Worm (Caenorhabditis elegans) whole organism, L2 larva: Measurements from ENCODE around the gene F14D2.11.

Experiments
- C34F6.9 ChIP-seq: fragments of 150-350 bp; optimal IDR thresholded peaks from 2 replicates; lab custom pipeline; 2014; ENCODE audit warnings: missing biosample characterization, missing genetic modification characterization
- R02D3.7 ChIP-seq: fragments of 150-350 bp; optimal IDR thresholded peaks from 2 replicates; lab custom pipeline; 2014; ENCODE audit warnings: missing biosample characterization, missing genetic modification characterization
- ZK546.5 ChIP-seq: sonication (generic microtip); optimal IDR thresholded peaks from 2 replicates; lab custom pipeline; 2017; ENCODE audit warnings: missing biosample characterization, missing genetic modification characterization
- alr-1 ChIP-seq: fragments of 150-350 bp; optimal IDR thresholded peaks from 2 replicates; lab custom pipeline; 2014; ENCODE audit warnings: missing biosample characterization, missing genetic modification characterization
- ama-1 ChIP-seq: fragments of 150-350 bp; optimal IDR thresholded peaks from 2 replicates; lab custom pipeline; 2018; ENCODE audit warnings: inconsistent platforms
- blmp-1 ChIP-seq: sonication (generic microtip); optimal IDR thresholded peaks from 2 replicates; lab custom pipeline; 2017; ENCODE audit warnings: missing genetic modification characterization, mild to moderate bottlenecking, missing compliant biosample characterization, antibody characterized with exemption, moderate library complexity; ENCODE audit not compliant: insufficient read depth
- ceh-82 ChIP-seq: fragments of 150-350 bp; optimal IDR thresholded peaks from 2 replicates; lab custom pipeline; 2014; ENCODE audit warnings: missing biosample characterization, missing genetic modification characterization
- crh-2 ChIP-seq: sonication (generic microtip); optimal IDR thresholded peaks from 2 replicates; lab custom pipeline; 2017; ENCODE audit warnings: missing biosample characterization, missing genetic modification characterization
- dmd-4 ChIP-seq: sonication (generic microtip); optimal IDR thresholded peaks from 2 replicates; lab custom pipeline; 2017; ENCODE audit warnings: missing biosample characterization, missing genetic modification characterization
- egl-27 ChIP-seq: sonication (generic microtip); optimal IDR thresholded peaks from 3 replicates; lab custom pipeline; 2017; ENCODE audit warnings: missing biosample characterization, missing genetic modification reagents, missing genetic modification characterization
- elt-1 ChIP-seq: fragments of 150-350 bp; optimal IDR thresholded peaks from 2 replicates; lab custom pipeline; 2014; ENCODE audit warnings: missing biosample characterization, missing genetic modification characterization
- elt-3 ChIP-seq: sonication (generic microtip); optimal IDR thresholded peaks from 2 replicates; lab custom pipeline; 2017; ENCODE audit warnings: missing biosample characterization, missing genetic modification characterization
- fos-1 ChIP-seq: fragments of 150-350 bp; optimal IDR thresholded peaks from 2 replicates; lab custom pipeline; 2014; ENCODE audit warnings: missing biosample characterization, missing genetic modification characterization
- gmeb-1 ChIP-seq: fragments of 150-350 bp; optimal IDR thresholded peaks from 2 replicates; lab custom pipeline; 2014; ENCODE audit warnings: missing biosample characterization, missing genetic modification characterization
- mbf-1 ChIP-seq: sonication (generic microtip); optimal IDR thresholded peaks from 2 replicates; lab custom pipeline; 2017; ENCODE audit warnings: missing biosample characterization, missing genetic modification characterization
- mdl-1 ChIP-seq, 2 experiments: fragments of 150-350 bp in 1 of 2; sonication (generic microtip) in 1 of 2; optimal IDR thresholded peaks; 2 replicates each; lab custom pipeline; 2017; ENCODE audit warnings: missing biosample characterization in 2 of 2, missing genetic modification characterization in 2 of 2
- nhr-10 ChIP-seq: sonication (generic microtip); optimal IDR thresholded peaks from 2 replicates; lab custom pipeline; 2017; ENCODE audit warnings: missing biosample characterization, missing genetic modification characterization
- nhr-11 ChIP-seq: fragments of 150-350 bp; optimal IDR thresholded peaks from 2 replicates; lab custom pipeline; 2014; ENCODE audit warnings: missing biosample characterization, missing genetic modification characterization
- nhr-129 ChIP-seq: fragments of 150-350 bp; optimal IDR thresholded peaks from 2 replicates; lab custom pipeline; 2014; ENCODE audit warnings: missing biosample characterization, missing genetic modification characterization
- nhr-21 ChIP-seq: fragments of 150-350 bp; optimal IDR thresholded peaks from 2 replicates; lab custom pipeline; 2014; ENCODE audit warnings: missing biosample characterization, missing genetic modification characterization
- nhr-23 ChIP-seq: fragments of 150-350 bp; optimal IDR thresholded peaks from 2 replicates; lab custom pipeline; 2014; ENCODE audit warnings: missing biosample characterization, missing genetic modification reagents, missing genetic modification characterization
- nhr-25 ChIP-seq: fragments of 150-350 bp; sonication (generic microtip); optimal IDR thresholded peaks from 3 replicates; lab custom pipeline; 2014; ENCODE audit warnings: missing biosample characterization, missing genetic modification characterization
- peb-1 ChIP-seq: fragments of 150-350 bp; optimal IDR thresholded peaks from 2 replicates; lab custom pipeline; 2014; ENCODE audit warnings: missing biosample characterization, missing genetic modification characterization
- sem-4 ChIP-seq: fragments of 150-350 bp; optimal IDR thresholded peaks from 2 replicates; lab custom pipeline; 2014; ENCODE audit warnings: missing biosample characterization, missing genetic modification reagents, missing genetic modification characterization
- skn-1 ChIP-seq: sonication (generic microtip); optimal IDR thresholded peaks from 2 replicates; lab custom pipeline; 2017; ENCODE audit warnings: missing biosample characterization, missing genetic modification characterization
- sma-3 ChIP-seq: sonication (generic microtip); optimal IDR thresholded peaks from 2 replicates; lab custom pipeline; 2016; ENCODE audit warnings: missing genetic modification reagents, missing genetic modification characterization, missing compliant biosample characterization
- snpc-4 ChIP-seq: fragments of 150-350 bp; optimal IDR thresholded peaks from 2 replicates; lab custom pipeline; 2014; ENCODE audit warnings: missing biosample characterization, missing genetic modification characterization
- unc-55 ChIP-seq: fragments of 150-350 bp; sonication (generic microtip); optimal IDR thresholded peaks from 3 replicates; lab custom pipeline; 2014; ENCODE audit warnings: missing biosample characterization, missing genetic modification reagents, missing genetic modification characterization
- zag-1 ChIP-seq: fragments of 150-350 bp; optimal IDR thresholded peaks from 2 replicates; lab custom pipeline; 2014; ENCODE audit warnings: missing biosample characterization, missing genetic modification characterization
- ztf-4 ChIP-seq: fragments of 150-350 bp; optimal IDR thresholded peaks from 2 replicates; lab custom pipeline; 2014; ENCODE audit warnings: missing biosample characterization, missing genetic modification characterization

F14D2.11 gene

DNA sequence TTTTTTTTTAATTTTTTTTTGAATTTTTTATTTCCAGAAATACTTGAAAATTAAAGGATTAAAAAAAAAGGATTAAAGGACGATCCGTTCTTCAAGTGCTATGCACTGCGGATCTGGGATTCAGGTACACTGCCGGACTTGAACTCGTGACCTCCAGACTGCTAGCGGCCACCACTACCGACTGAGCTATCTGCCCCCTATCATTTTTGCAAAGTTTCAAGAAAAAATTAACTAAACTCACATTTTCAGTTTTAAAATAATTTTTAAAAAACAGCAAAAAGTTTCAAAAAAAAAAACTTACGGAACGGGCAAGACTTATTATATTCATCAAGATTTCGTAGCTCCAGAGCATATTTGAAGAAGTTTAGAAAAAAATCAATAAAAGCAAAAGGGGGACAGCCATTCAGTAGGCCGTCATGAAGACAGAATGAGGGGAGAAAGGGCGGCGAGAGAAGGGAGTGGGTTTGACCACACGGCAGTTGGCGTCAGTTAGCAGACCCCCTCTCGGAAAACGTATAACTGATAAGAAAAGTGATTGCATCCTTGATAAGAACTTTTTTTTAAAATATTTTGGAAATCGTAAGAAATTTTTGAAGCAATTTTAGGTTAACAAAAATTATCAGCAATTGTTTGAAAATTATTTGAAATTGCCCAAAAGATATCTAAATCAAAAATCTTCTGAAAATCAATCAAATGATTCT is 30.8 kb downstream of the F14D2.11 start:
- TF ChIP-seq fos-1 = peak; percentile 34
- TF ChIP-seq gmeb-1 (tag; lab: Kevin White, UChicago) = no peak
- TF ChIP-seq nhr-21 (tag; lab: Kevin White, UChicago) = no peak
- TF ChIP-seq egl-27 (tag; lab: Kevin White, UChicago) = no peak
- no peak for TF ChIP-seq nhr-25
- no peak for TF ChIP-seq sem-4 (tag; lab: Kevin White, UChicago)

DNA sequence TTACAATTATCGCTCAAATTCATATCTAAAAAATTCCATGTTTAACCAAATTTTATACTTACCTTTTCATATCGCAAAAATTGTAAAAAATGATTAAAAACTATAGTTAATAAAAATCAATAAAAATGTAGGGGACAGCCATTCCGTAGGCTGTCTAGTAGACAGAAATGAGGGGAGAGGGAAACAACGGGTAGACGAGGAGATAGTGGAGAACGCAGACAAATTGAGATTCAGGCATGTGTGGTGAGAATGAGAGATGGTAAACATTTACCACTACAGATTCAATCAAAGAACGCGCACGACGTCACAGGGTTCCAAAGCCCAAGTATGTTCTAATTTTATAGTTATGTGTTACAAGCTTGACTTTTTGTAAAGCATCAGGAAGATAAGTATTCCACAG is 38.3 kb downstream of the F14D2.11 start:
- peak; percentile 34 for TF ChIP-seq unc-55 (GFP tag; lab: Kevin White, UChicago)
- no peak for TF ChIP-seq dmd-4 (tag; lab: Kevin White, UChicago)

DNA sequence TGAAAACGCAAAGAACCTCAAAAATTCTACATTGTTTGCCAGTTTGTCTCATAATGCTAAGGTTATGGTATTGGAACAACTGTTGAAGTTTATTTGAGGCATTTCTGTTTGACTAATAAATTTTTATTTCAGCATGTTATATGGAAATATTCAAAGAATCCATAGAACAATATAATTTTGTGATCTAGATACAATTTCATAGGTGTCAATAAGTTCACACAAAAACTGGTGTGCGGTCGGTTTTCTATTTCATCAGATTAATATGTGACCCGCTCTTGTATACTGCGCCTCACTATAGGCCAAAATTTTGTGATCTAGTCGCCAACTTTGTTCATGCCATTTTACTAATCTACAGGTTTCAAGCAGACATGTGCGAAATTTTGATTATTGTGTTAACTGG is 42.4 kb downstream of the F14D2.11 start, which contains the start of gene btb-22:
Gene btb-22, plus strand, starts transcription at position 301 of the 400 bp plus-strand sequence.
- TF ChIP-seq nhr-23 (no peak), ztf-4 (tag; lab: Kevin White, UChicago) (no peak), skn-1 (tag; lab: Kevin White, UChicago) (no peak), nhr-21 (tag; lab: Kevin White, UChicago) (no peak), nhr-129 (tag; lab: Kevin White, UChicago) (no peak), crh-2 (no peak)

DNA sequence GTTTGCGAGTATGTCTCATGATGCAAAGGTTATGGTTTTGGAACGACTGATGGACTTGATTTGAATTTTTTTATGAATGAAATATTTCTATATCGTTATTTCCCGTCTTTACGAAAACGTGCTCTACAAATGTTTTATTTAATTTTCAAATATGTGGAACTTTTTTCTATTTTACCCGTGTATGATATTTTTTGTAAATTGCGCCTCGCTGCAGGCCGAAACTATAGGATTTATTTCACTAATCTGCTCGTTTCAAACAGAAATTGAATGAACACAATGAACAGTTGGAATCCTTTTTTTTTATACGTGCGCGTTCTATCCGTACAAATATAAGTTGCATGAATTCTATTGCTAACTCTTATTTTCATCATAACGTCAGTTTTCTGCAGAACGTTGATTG is 44.0 kb downstream of the F14D2.11 start, which contains the start of gene btb-18:
Gene btb-18, plus strand, starts transcription at position 301 of the 400 bp plus-strand sequence.
- no peak for TF ChIP-seq ama-1 (lab: Kevin White, UChicago)
- no peak for TF ChIP-seq snpc-4 (tag; lab: Kevin White, UChicago)
- TF ChIP-seq gmeb-1 (tag; lab: Kevin White, UChicago) = no peak
- TF ChIP-seq unc-55 (GFP tag; lab: Kevin White, UChicago) = no peak
- no peak for TF ChIP-seq nhr-23
- no peak for TF ChIP-seq nhr-10
- TF ChIP-seq elt-3 (tag; lab: Kevin White, UChicago) = no peak
- TF ChIP-seq zag-1 = no peak
- TF ChIP-seq dmd-4 (tag; lab: Kevin White, UChicago) = no peak
- no peak for TF ChIP-seq mbf-1 (tag; lab: Kevin White, UChicago)
- TF ChIP-seq blmp-1 = no peak
- no peak for TF ChIP-seq nhr-11 (tag; lab: Kevin White, UChicago)
- TF ChIP-seq R02D3.7 = no peak
- no peak for TF ChIP-seq peb-1 (tag; lab: Kevin White, UChicago)
- TF ChIP-seq ceh-82 (tag; lab: Kevin White, UChicago) = no peak
- TF ChIP-seq skn-1 (tag; lab: Kevin White, UChicago) = no peak
- TF ChIP-seq ZK546.5 (tag; lab: Kevin White, UChicago) = no peak
- TF ChIP-seq C34F6.9 (tag; lab: Kevin White, UChicago) = no peak

DNA sequence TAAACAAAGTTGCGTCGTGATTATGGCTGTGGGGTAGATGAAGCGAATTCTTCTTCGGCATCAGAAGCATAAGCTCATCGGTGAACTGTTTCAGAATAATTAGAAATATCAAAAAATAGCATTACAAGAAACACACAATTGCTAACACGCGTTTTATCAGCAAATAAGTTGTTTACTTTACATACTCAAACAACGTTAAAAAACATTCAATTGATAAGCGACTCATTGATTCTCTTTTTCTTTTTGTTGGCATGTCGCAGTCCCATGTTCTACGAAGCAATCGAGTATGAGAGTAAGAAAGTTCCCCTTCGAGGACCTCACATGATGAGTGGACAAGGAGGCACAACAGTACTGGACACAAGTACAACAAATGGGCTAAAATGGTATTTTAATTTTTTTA is 45.2 kb downstream of the F14D2.11 start, which contains the start of gene btb-16:
Gene btb-16, plus strand, starts transcription at position 240 of the 400 bp plus-strand sequence.
- no peak for TF ChIP-seq skn-1 (tag; lab: Kevin White, UChicago)
- TF ChIP-seq fos-1 = peak; percentile 45
- no peak for TF ChIP-seq alr-1 (tag; lab: Kevin White, UChicago)
- TF ChIP-seq, all 48 proteins: peak for 1

DNA sequence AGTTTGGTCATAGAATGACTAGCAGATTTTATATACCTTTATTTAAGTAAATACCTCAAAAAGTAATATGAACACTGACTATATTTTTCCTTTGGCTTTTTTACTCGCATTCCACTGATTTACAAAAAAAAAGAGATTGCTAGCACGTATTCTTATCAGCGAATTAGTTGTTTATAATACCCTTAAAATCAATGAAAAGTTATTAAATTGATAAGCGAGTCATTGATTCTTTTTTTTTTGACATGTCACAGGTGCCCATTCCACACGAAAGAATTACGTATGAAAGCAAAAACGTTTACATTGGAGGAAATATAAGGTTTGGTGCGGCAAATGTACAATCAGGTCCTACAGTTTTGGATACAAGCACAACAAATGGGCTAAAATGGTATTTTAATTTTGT is 46.7 kb downstream of the F14D2.11 start, which contains the start of gene btb-17:
Gene btb-17, plus strand, starts transcription at position 213 of the 400 bp plus-strand sequence.
- TF ChIP-seq gmeb-1 (tag; lab: Kevin White, UChicago) (peak; percentile 9), nhr-21 (tag; lab: Kevin White, UChicago) (no peak), mdl-1 (tag; optimal IDR thresholded peaks at IDR 0.05; lab: Kevin White, UChicago) (no peak), fos-1 (peak; percentile 58), elt-1 (tag; lab: Kevin White, UChicago) (no peak), sma-3 (no peak), crh-2 (no peak), nhr-11 (tag; lab: Kevin White, UChicago) (no peak), mbf-1 (tag; lab: Kevin White, UChicago) (no peak), egl-27 (tag; lab: Kevin White, UChicago) (no peak)
